Worm (Caenorhabditis elegans) whole organism, mixed stage, embryonic: ENCODE results near the gene F59A7.14.

ENCODE experiments used
- ces-1 ChIP-seq: fragments of 150-350 bp; optimal IDR thresholded peaks from 2 replicates; lab custom pipeline; 2014; ENCODE audit warnings: missing biosample characterization, missing genetic modification reagents, missing genetic modification characterization
- hlh-1 ChIP-seq: fragments of 150-350 bp; optimal IDR thresholded peaks from 2 replicates; lab custom pipeline; 2014; ENCODE audit warnings: missing biosample characterization, missing genetic modification reagents, missing genetic modification characterization
- pha-4 ChIP-seq: fragments of 150-350 bp; optimal IDR thresholded peaks from 2 replicates; lab custom pipeline; 2018; ENCODE audit warnings: missing biosample characterization, missing genetic modification reagents, missing genetic modification characterization
- sem-2 ChIP-seq: fragments of 200-800 bp; sonication (Bioruptor generic); optimal IDR thresholded peaks from 2 replicates; lab custom pipeline; 2018; ENCODE audit warnings: mild to moderate bottlenecking, missing genetic modification characterization, missing compliant biosample characterization
- unc-62 ChIP-seq: fragments of 150-350 bp; optimal IDR thresholded peaks from 2 replicates; lab custom pipeline; 2014; ENCODE audit warnings: missing biosample characterization, missing genetic modification reagents, missing genetic modification characterization

DNA sequence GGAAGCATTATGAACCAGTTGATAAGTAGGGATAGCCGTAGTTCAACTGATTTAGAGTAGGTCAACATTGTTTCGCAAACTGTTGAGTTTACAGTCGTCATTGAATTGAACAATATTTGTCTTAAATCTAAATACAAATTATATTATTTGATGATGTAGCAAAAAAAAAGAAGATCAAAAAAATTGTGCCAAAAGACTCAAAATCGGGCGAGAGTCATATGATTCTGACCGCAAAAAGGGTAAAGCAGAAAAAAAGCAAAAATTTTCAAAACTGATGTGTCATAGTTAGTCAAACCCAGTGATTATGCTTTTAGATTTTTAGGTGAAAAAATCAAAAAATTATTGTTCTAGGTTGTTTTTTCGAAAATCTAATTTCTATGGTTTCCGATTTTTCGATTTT is 9.0 kb downstream of the F59A7.14 start, which contains the start of gene srab-13:
- TF ChIP-seq ces-1 (no peak), sem-2 (GFP tag; lab: Kevin White, UChicago) (no peak), hlh-1 (no peak), unc-62 (GFP tag; lab: Kevin White, UChicago) (no peak), pha-4 (tag; lab: Kevin White, UChicago) (no peak)
